Worm (Caenorhabditis elegans) whole organism, young adult: ENCODE data around the gene nhr-142.

ENCODE experiments used
- snpc-1.3 ChIP-seq: sonication (generic microtip); optimal IDR thresholded peaks from 2 replicates; lab custom pipeline; 2017; ENCODE audit warnings: missing genetic modification characterization, mild to moderate bottlenecking, missing compliant biosample characterization, antibody characterized with exemption, moderate library complexity, missing genotype, missing genetic modification reagents; ENCODE audit not compliant: insufficient read depth

The nhr-142 gene

DNA sequence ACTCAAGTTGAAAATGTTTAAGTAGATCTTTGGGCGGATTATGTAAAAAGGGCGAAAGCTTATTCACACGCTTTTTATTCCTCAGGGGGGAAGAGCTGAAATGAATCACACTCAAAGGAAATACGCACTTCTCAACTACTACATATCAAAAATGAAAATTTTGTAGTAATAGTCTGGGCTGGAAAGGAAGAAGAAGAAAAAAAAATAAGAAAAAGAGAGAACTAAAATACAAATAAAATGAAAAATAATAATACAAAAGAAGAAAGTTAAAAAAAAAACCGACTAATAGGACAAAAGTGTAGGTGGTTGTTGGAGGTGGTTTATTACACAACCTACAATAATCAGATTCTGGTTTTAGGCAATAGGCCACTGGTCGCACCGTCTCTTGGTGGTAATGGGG is 54.3 kb downstream of the nhr-142 start, which contains the start of gene K09H11.6:
Gene K09H11.6 (minus strand): TSS at position 101 of the 400 bp plus-strand sequence.
- TF ChIP-seq snpc-1.3 (tag; lab: Kevin White, UChicago): no peak
